Fruit fly (Drosophila melanogaster) whole organism, adult: ENCODE data around the gene CG2157.

Source experiments
- CG11617 ChIP-seq: fragments of 200-800 bp; sonication (Bioruptor generic); optimal IDR thresholded peaks from 2 replicates; lab custom pipeline; 2017; ENCODE audit warnings: mild to moderate bottlenecking, missing biosample characterization, missing genetic modification reagents, missing genetic modification characterization
- CG12768 ChIP-seq: fragments of 200-800 bp; sonication (Bioruptor generic); optimal IDR thresholded peaks from 2 replicates; lab custom pipeline; 2017; ENCODE audit warnings: missing biosample characterization, missing genetic modification characterization, mild to moderate bottlenecking, moderate library complexity, missing genetic modification reagents
- CG14711 ChIP-seq: fragments of 200-800 bp; sonication (Bioruptor generic); optimal IDR thresholded peaks from 2 replicates; lab custom pipeline; 2018; ENCODE audit warnings: missing biosample characterization, mild to moderate bottlenecking, missing genetic modification characterization, moderate library complexity
- CG1620 ChIP-seq: fragments of 200-800 bp; sonication (Bioruptor generic); optimal IDR thresholded peaks from 2 replicates; lab custom pipeline; 2016; ENCODE audit warnings: missing biosample characterization, missing genetic modification characterization
- CG33017 ChIP-seq: fragments of 200-800 bp; sonication (Bioruptor generic); optimal IDR thresholded peaks from 2 replicates; lab custom pipeline; 2018; ENCODE audit warnings: missing biosample characterization, mild to moderate bottlenecking, missing genetic modification characterization, moderate library complexity
- CG5204 ChIP-seq: fragments of 200-800 bp; sonication (Bioruptor generic); optimal IDR thresholded peaks from 2 replicates; lab custom pipeline; 2016; ENCODE audit warnings: missing biosample characterization, missing genetic modification characterization
- CG7045 ChIP-seq: fragments of 200-800 bp; sonication (Bioruptor generic); optimal IDR thresholded peaks from 2 replicates; lab custom pipeline; 2017; ENCODE audit warnings: missing biosample characterization, mild to moderate bottlenecking, missing genetic modification characterization
- CG7101 ChIP-seq: fragments of 200-800 bp; sonication (Bioruptor generic); optimal IDR thresholded peaks from 2 replicates; lab custom pipeline; 2018; ENCODE audit warnings: missing biosample characterization, mild to moderate bottlenecking, missing genetic modification characterization, moderate library complexity
- Clk ChIP-seq: fragments of 200-800 bp; sonication (Bioruptor generic); optimal IDR thresholded peaks from 2 replicates; lab custom pipeline; 2017; ENCODE audit warnings: missing biosample characterization, missing genetic modification characterization
- Crg-1 ChIP-seq: fragments of 200-800 bp; sonication (Bioruptor generic); optimal IDR thresholded peaks from 2 replicates; lab custom pipeline; 2016; ENCODE audit warnings: missing biosample characterization, missing genetic modification characterization
- Hr96 ChIP-seq: fragments of 200-800 bp; sonication (Bioruptor generic); optimal IDR thresholded peaks from 2 replicates; lab custom pipeline; 2016; ENCODE audit warnings: missing biosample characterization, missing genetic modification characterization
- Mnt ChIP-seq: fragments of 200-800 bp; sonication (Bioruptor generic); optimal IDR thresholded peaks from 2 replicates; lab custom pipeline; 2016; ENCODE audit warnings: missing biosample characterization, mild to moderate bottlenecking, missing genetic modification characterization
- bab1 ChIP-seq: fragments of 200-800 bp; sonication (Bioruptor generic); optimal IDR thresholded peaks from 3 replicates; lab custom pipeline; 2019; ENCODE audit warnings: missing biosample characterization, mild to moderate bottlenecking, missing genetic modification characterization, moderate library complexity
- cic ChIP-seq: fragments of 200-800 bp; sonication (Bioruptor generic); optimal IDR thresholded peaks from 2 replicates; lab custom pipeline; 2017; ENCODE audit warnings: missing biosample characterization, mild to moderate bottlenecking, missing genetic modification characterization, moderate library complexity
- cnc ChIP-seq, 2 experiments: fragments of >200 bp; optimal IDR thresholded peaks; 2 replicates each; lab custom pipeline; 2017
- kay ChIP-seq: fragments of 200-800 bp; sonication (Bioruptor generic); peaks from one replicate; lab custom pipeline; 2016; ENCODE audit warnings: missing biosample characterization, missing genetic modification characterization, borderline replicate concordance
- ovo ChIP-seq: fragments of 200-800 bp; sonication (Bioruptor generic); optimal IDR thresholded peaks from 2 replicates; lab custom pipeline; 2016; ENCODE audit warnings: missing biosample characterization, missing genetic modification characterization
- pad ChIP-seq: fragments of 200-800 bp; sonication (Bioruptor generic); optimal IDR thresholded peaks from 3 replicates; lab custom pipeline; 2017; ENCODE audit warnings: missing biosample characterization, missing genetic modification characterization, mild to moderate bottlenecking, moderate library complexity, missing genetic modification reagents
- tj ChIP-seq: fragments of 200-800 bp; sonication (Bioruptor generic); optimal IDR thresholded peaks from 3 replicates; lab custom pipeline; 2017; ENCODE audit warnings: missing biosample characterization, mild to moderate bottlenecking, missing genetic modification characterization, moderate library complexity
- toe ChIP-seq: fragments of 200-800 bp; sonication (Bioruptor generic); optimal IDR thresholded peaks from 2 replicates; lab custom pipeline; 2016; ENCODE audit warnings: missing biosample characterization, missing genetic modification characterization

Gene CG2157

DNA sequence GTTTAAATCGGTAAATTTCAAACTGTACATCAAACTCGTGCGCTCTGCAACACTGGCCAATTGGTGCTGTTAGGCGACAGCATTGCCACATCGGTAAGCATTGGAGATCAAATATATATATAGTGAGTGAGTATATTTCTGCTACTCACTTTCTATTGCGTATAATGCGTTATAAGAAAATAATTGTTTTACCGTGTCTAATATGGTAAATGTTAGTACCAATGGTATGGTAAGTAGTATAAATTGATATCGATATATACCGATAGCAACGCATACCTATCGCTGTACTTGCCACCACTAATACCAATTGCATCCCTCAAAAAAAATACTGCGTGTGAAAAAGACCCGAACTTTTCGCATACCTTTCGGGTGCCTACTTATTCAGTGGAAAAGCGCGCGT, 11.7 kb upstream of the CG2157 start, which contains the start of the genes sofe and CG2186:
Gene sofe (minus strand): TSS at position 38 of the 400 bp plus-strand sequence.
Gene CG2186 (plus strand): TSS at position 280 of the 400 bp plus-strand sequence.
- TF ChIP-seq Mnt (GFP tag; lab: Kevin White, UChicago) (peak; percentile 63), CG14711 (peak; percentile 61), tj (GFP tag; lab: Kevin White, UChicago) (peak; percentile 35), kay (no peak), CG7101 (tag; lab: Kevin White, UChicago) (peak; percentile 77), CG1620 (GFP tag; lab: Kevin White, UChicago) (peak; percentile 84), Hr96 (GFP tag; lab: Kevin White, UChicago) (no peak), toe (GFP tag; lab: Kevin White, UChicago) (peak; percentile 75), bab1 (GFP tag; lab: Kevin White, UChicago) (peak; percentile 73), cnc (optimal IDR thresholded peaks at IDR 0.05; lab: Kevin White, UChicago) (no peak), Crg-1 (GFP tag; lab: Kevin White, UChicago) (peak; percentile 60), CG11617 (GFP tag; lab: Kevin White, UChicago) (peak; percentile 5), CG7045 (GFP tag; lab: Kevin White, UChicago) (no peak), CG12768 (GFP tag; lab: Kevin White, UChicago) (no peak), Clk (GFP tag; lab: Kevin White, UChicago) (no peak), CG33017 (no peak), pad (peak; percentile 43), CG5204 (GFP tag; lab: Kevin White, UChicago) (no peak), cic (GFP tag; lab: Kevin White, UChicago) (no peak), ovo (GFP tag; lab: Kevin White, UChicago) (peak; percentile 92)

- TF ChIP-seq Mnt (GFP tag; lab: Kevin White, UChicago) (peak; percentile 62), Hr96 (GFP tag; lab: Kevin White, UChicago) (no peak)
Measured at dm6 chrX:10857853-10858252, 11.2 kb upstream of the CG2157 start.

DNA sequence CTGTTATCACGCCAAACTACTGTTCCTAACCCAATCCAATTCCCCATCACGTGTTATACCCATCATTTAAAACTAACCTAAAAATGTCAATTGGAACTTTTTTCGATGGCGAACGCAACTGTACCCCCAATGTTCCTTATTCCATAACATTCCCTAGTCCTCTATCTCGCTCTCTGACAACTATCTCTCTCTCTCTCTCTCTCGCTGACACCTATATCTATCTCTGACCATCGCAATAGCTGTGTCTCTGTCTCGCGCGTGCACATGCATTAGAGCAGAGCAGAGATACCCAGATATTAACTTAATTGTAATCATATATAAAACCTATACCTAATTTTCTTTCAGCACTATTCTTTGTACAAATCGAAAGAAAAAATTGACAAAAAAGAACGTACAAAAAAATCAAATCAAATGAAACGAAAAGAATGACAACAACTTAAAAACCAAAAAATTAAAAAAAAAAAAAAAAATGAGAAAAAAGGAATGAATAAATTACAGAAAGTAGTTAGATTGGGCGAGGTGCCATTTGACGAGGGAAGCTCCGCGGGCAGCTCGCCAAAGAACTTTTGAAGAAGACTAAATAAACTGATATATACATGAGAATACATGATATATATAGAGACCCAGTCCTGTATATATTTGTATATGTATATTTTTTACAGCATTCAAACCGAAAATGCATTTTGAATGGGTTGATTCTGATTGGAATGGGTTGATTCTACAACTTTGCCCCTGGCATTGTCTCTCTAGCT, 3.3 kb upstream of the CG2157 start:
- TF ChIP-seq CG11617 (GFP tag; lab: Kevin White, UChicago), result no peak
- peak; percentile 78 for TF ChIP-seq kay

dm6 chrX:10867692-10868091, 1.4 kb upstream of the CG2157 start:
- TF ChIP-seq CG5204 (GFP tag; lab: Kevin White, UChicago) (no peak), CG1620 (GFP tag; lab: Kevin White, UChicago) (no peak), tj (GFP tag; lab: Kevin White, UChicago) (no peak), bab1 (GFP tag; lab: Kevin White, UChicago) (no peak), cic (GFP tag; lab: Kevin White, UChicago) (no peak), Clk (GFP tag; lab: Kevin White, UChicago) (no peak)

DNA sequence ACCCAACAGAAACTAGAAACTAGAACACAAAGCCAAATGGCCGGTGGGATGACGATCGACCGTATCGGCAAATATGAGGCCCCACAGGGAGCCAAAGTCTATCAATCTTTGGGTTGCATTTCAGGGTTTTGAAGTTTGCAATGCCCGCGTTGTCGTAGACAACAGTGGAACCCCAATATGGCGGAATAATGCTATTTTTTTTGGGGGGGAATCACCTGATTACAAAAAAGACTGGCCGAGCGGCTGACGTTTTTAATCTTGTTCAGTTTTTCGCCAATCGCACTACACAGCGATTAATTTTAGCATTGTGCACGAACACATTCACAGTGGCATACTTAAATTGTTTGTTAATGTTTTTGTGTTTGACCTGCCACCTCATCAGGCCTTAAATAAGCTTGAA, 7.4 kb downstream of the CG2157 start:
- no peak for TF ChIP-seq cnc (optimal IDR thresholded peaks at IDR 0.05; lab: Kevin White, UChicago)
- no peak for TF ChIP-seq Crg-1 (GFP tag; lab: Kevin White, UChicago)
- TF ChIP-seq pad, result no peak
- TF ChIP-seq CG7101 (tag; lab: Kevin White, UChicago), result no peak
- TF ChIP-seq ovo (GFP tag; lab: Kevin White, UChicago), result no peak
- TF ChIP-seq kay, result no peak
- no peak for TF ChIP-seq Clk (GFP tag; lab: Kevin White, UChicago)
- TF ChIP-seq CG5204 (GFP tag; lab: Kevin White, UChicago), result no peak

- TF ChIP-seq cic (GFP tag; lab: Kevin White, UChicago), result peak; percentile 1
- no peak for TF ChIP-seq Crg-1 (GFP tag; lab: Kevin White, UChicago)
- peak; percentile 34 for TF ChIP-seq CG14711
- TF ChIP-seq kay, result no peak
- peak; percentile 14 for TF ChIP-seq CG7045 (GFP tag; lab: Kevin White, UChicago)
- TF ChIP-seq CG33017, result peak; percentile 38
- TF ChIP-seq CG7101 (tag; lab: Kevin White, UChicago), result peak; percentile 39
- TF ChIP-seq CG5204 (GFP tag; lab: Kevin White, UChicago), result no peak
- TF ChIP-seq ovo (GFP tag; lab: Kevin White, UChicago), result peak; percentile 71
- no peak for TF ChIP-seq pad
- peak; percentile 0 for TF ChIP-seq Mnt (GFP tag; lab: Kevin White, UChicago)
- peak; percentile 6 for TF ChIP-seq Hr96 (GFP tag; lab: Kevin White, UChicago)
- TF ChIP-seq tj (GFP tag; lab: Kevin White, UChicago), result peak; percentile 99
- no peak for TF ChIP-seq CG12768 (GFP tag; lab: Kevin White, UChicago)
- TF ChIP-seq CG1620 (GFP tag; lab: Kevin White, UChicago), result no peak
- no peak for TF ChIP-seq Clk (GFP tag; lab: Kevin White, UChicago)
- no peak for TF ChIP-seq toe (GFP tag; lab: Kevin White, UChicago)
- peak; percentile 82 for TF ChIP-seq bab1 (GFP tag; lab: Kevin White, UChicago)
- TF ChIP-seq cnc (optimal IDR thresholded peaks at IDR 0.05; lab: Kevin White, UChicago), result no peak
- TF ChIP-seq CG11617 (GFP tag; lab: Kevin White, UChicago), result peak; percentile 36
Measured at dm6 chrX:10877087-10877935, 8.2 kb downstream of the CG2157 start, which contains the start of gene CG1637. Gene CG1637, minus strand, starts transcription at chrX:10877893.
